Worm (Caenorhabditis elegans) whole organism, L4/young adult: ENCODE data around the gene srx-32.

Experiments
- dao-5 ChIP-seq: sonication (generic microtip); optimal IDR thresholded peaks from 2 replicates; lab custom pipeline; 2016; ENCODE audit warnings: missing genotype, missing genetic modification characterization, moderate library complexity, missing compliant biosample characterization
- him-1 ChIP-seq: sonication (generic microtip); optimal IDR thresholded peaks from 2 replicates; lab custom pipeline; 2016; ENCODE audit warnings: missing genotype, missing genetic modification reagents, missing genetic modification characterization, missing compliant biosample characterization

DNA sequence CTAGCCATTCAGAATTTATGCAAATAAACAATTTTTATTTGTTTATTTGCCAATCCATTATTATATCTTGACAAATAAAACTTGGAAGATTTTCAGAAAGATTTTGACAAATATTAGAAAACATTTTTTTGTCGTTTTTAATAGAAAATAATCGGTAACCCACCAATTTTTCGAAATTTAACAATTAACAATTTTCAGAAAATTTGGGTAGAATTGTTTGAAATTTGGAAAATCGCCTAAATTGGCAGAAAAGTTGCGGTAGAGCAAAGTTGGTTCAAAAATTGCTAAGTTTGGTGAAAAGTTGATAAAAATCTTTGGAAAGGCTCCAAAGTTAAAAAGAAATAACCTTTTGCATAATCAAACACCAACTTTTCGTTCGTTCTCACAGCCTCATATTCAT, 12.3 kb downstream of the srx-32 start:
- no peak for TF ChIP-seq him-1 (tag; lab: Kevin White, UChicago)
- no peak for TF ChIP-seq dao-5 (tag; lab: Kevin White, UChicago)
